Fruit fly (Drosophila melanogaster) whole organism, prepupa: Measurements from ENCODE around the gene Tdh.
A peak's percentile ranks its signal among the peaks of the same experiment; 100 is the strongest.

Source experiments
- CG10631 ChIP-seq: fragments of 200-800 bp; sonication (Bioruptor generic); optimal IDR thresholded peaks from 2 replicates; lab custom pipeline; 2016; ENCODE audit warnings: missing biosample characterization, missing genetic modification characterization
- CG10669 ChIP-seq: fragments of 200-800 bp; sonication (Bioruptor generic); optimal IDR thresholded peaks from 3 replicates; lab custom pipeline; 2018; ENCODE audit warnings: missing biosample characterization, mild to moderate bottlenecking, missing genetic modification characterization, moderate library complexity
- CG11902 ChIP-seq: fragments of 200-800 bp; sonication (Bioruptor generic); optimal IDR thresholded peaks from 3 replicates; lab custom pipeline; 2016; ENCODE audit warnings: missing biosample characterization, missing genetic modification characterization
- CG15336 ChIP-seq: fragments of 200-800 bp; sonication (Bioruptor generic); IDR thresholded peaks from 2 replicates; pipeline ENCODE4 v1.3.6; 2022; ENCODE audit warnings: missing biosample characterization, missing genetic modification characterization
- CG16779 ChIP-seq: fragments of 200-800 bp; sonication (Bioruptor generic); optimal IDR thresholded peaks from 3 replicates; lab custom pipeline; 2017; ENCODE audit warnings: missing biosample characterization, mild to moderate bottlenecking, missing genetic modification characterization
- CG3032 ChIP-seq: fragments of 200-800 bp; optimal IDR thresholded peaks from 2 replicates; lab custom pipeline; 2019; ENCODE audit warnings: missing biosample characterization, mild to moderate bottlenecking, missing genetic modification characterization, moderate library complexity
- CG31627 ChIP-seq: fragments of 200-800 bp; sonication (Bioruptor generic); optimal IDR thresholded peaks from 3 replicates; lab custom pipeline; 2016; ENCODE audit warnings: missing biosample characterization, missing genetic modification characterization
- CG32006 ChIP-seq: fragments of 200-800 bp; sonication (Bioruptor generic); optimal IDR thresholded peaks from 3 replicates; lab custom pipeline; 2017; ENCODE audit warnings: missing biosample characterization, mild to moderate bottlenecking, missing genetic modification characterization
- CG3919 ChIP-seq: fragments of 200-800 bp; sonication (Bioruptor generic); optimal IDR thresholded peaks from 3 replicates; lab custom pipeline; 2016; ENCODE audit warnings: missing biosample characterization, missing genetic modification characterization
- CG4318 ChIP-seq: fragments of 200-800 bp; sonication (Bioruptor generic); optimal IDR thresholded peaks from 3 replicates; lab custom pipeline; 2017; ENCODE audit warnings: missing biosample characterization, mild to moderate bottlenecking, missing genetic modification characterization
- CG6163 ChIP-seq: fragments of 200-800 bp; sonication (Bioruptor generic); IDR thresholded peaks from 3 replicates; pipeline ENCODE4 v1.3.6; 2022; ENCODE audit warnings: missing biosample characterization, missing genetic modification characterization
- CG6792 ChIP-seq: fragments of 200-800 bp; sonication (Bioruptor generic); optimal IDR thresholded peaks from 3 replicates; lab custom pipeline; 2016; ENCODE audit warnings: missing biosample characterization, missing genetic modification characterization
- CG8119 ChIP-seq: fragments of 200-800 bp; sonication (Bioruptor generic); IDR thresholded peaks from 3 replicates; pipeline ENCODE4 v1.3.6; 2022; ENCODE audit warnings: missing biosample characterization, missing genetic modification characterization
- CG8632 ChIP-seq: fragments of 200-800 bp; sonication (Bioruptor generic); optimal IDR thresholded peaks from 3 replicates; lab custom pipeline; 2016; ENCODE audit warnings: missing biosample characterization, missing genetic modification characterization
- CG9139 ChIP-seq: fragments of 200-800 bp; sonication (Bioruptor generic); optimal IDR thresholded peaks from 3 replicates; lab custom pipeline; 2017; ENCODE audit warnings: missing biosample characterization, mild to moderate bottlenecking, missing genetic modification characterization
- Eip75B ChIP-seq: fragments of 200-800 bp; sonication (Bioruptor generic); optimal IDR thresholded peaks from 3 replicates; lab custom pipeline; 2016; ENCODE audit warnings: missing biosample characterization, missing genetic modification characterization
- Eip78C ChIP-seq: fragments of 200-800 bp; sonication (Bioruptor generic); peaks from one replicate; lab custom pipeline; 2016; ENCODE audit warnings: missing biosample characterization, missing genetic modification characterization
- Ets21C ChIP-seq: fragments of 200-800 bp; sonication (Bioruptor generic); optimal IDR thresholded peaks from 3 replicates; lab custom pipeline; 2016; ENCODE audit warnings: missing biosample characterization, missing genetic modification characterization
- Ets96B ChIP-seq: fragments of 200-800 bp; optimal IDR thresholded peaks from 2 replicates; lab custom pipeline; 2019; ENCODE audit warnings: missing biosample characterization, mild to moderate bottlenecking, missing genetic modification characterization, moderate library complexity
- Hr39 ChIP-seq: fragments of 200-800 bp; sonication (Bioruptor generic); optimal IDR thresholded peaks from 2 replicates; lab custom pipeline; 2016; ENCODE audit warnings: missing biosample characterization, missing genetic modification characterization
- Hr4 ChIP-seq: fragments of 200-800 bp; sonication (Bioruptor generic); optimal IDR thresholded peaks from 3 replicates; lab custom pipeline; 2016; ENCODE audit warnings: missing biosample characterization, missing genetic modification characterization
- Met ChIP-seq: fragments of 200-800 bp; sonication (Bioruptor generic); optimal IDR thresholded peaks from 3 replicates; lab custom pipeline; 2016; ENCODE audit warnings: missing biosample characterization, missing genetic modification characterization
- OdsH ChIP-seq: fragments of 200-800 bp; sonication (Bioruptor generic); optimal IDR thresholded peaks from 3 replicates; lab custom pipeline; 2016; ENCODE audit warnings: missing biosample characterization, missing genetic modification characterization
- Smox ChIP-seq: fragments of 200-800 bp; sonication (Bioruptor generic); optimal IDR thresholded peaks from 3 replicates; lab custom pipeline; 2016; ENCODE audit warnings: missing biosample characterization, missing genetic modification characterization
- achi ChIP-seq: fragments of 200-800 bp; sonication (Bioruptor generic); optimal IDR thresholded peaks from 3 replicates; lab custom pipeline; 2016; ENCODE audit warnings: missing biosample characterization, missing genetic modification characterization
- acj6 ChIP-seq: fragments of 200-800 bp; sonication (Bioruptor generic); optimal IDR thresholded peaks from 3 replicates; lab custom pipeline; 2016; ENCODE audit warnings: missing biosample characterization, missing genetic modification characterization
- cyc ChIP-seq: fragments of 200-800 bp; sonication (Bioruptor generic); optimal IDR thresholded peaks from 3 replicates; lab custom pipeline; 2016; ENCODE audit warnings: missing biosample characterization, missing genetic modification characterization
- dac ChIP-seq: fragments of 200-800 bp; sonication (Bioruptor generic); optimal IDR thresholded peaks from 2 replicates; lab custom pipeline; 2017; ENCODE audit warnings: missing biosample characterization, mild to moderate bottlenecking, missing genetic modification characterization
- esn ChIP-seq: fragments of 200-800 bp; sonication (Bioruptor generic); optimal IDR thresholded peaks from 2 replicates; lab custom pipeline; 2016; ENCODE audit warnings: missing biosample characterization, mild to moderate bottlenecking, missing genetic modification characterization, moderate library complexity
- fkh ChIP-seq: fragments of 200-800 bp; sonication (Bioruptor generic); optimal IDR thresholded peaks from 3 replicates; lab custom pipeline; 2017; ENCODE audit warnings: missing biosample characterization, mild to moderate bottlenecking, missing genetic modification characterization, moderate library complexity
- lz ChIP-seq: fragments of 200-800 bp; sonication (Bioruptor generic); optimal IDR thresholded peaks from 3 replicates; lab custom pipeline; 2016; ENCODE audit warnings: missing biosample characterization, missing genetic modification characterization
- net ChIP-seq: fragments of 200-800 bp; sonication (Bioruptor generic); optimal IDR thresholded peaks from 3 replicates; lab custom pipeline; 2016; ENCODE audit warnings: missing biosample characterization, missing genetic modification characterization
- pdm3 ChIP-seq: fragments of 200-800 bp; sonication (Bioruptor generic); optimal IDR thresholded peaks from 3 replicates; lab custom pipeline; 2016; ENCODE audit warnings: missing biosample characterization, missing genetic modification characterization
- spab ChIP-seq: fragments of 200-800 bp; sonication (Bioruptor generic); optimal IDR thresholded peaks from 2 replicates; lab custom pipeline; 2017; ENCODE audit warnings: missing biosample characterization, mild to moderate bottlenecking, missing genetic modification characterization, missing genetic modification reagents
- ss ChIP-seq, 2 experiments: fragments of 200-800 bp; sonication (Bioruptor generic); optimal IDR thresholded peaks; 2 replicates in 1 of 2; 3 replicates in 1 of 2; lab custom pipeline; 2017 to 2018; ENCODE audit warnings: mild to moderate bottlenecking in 2 of 2, missing biosample characterization in 2 of 2, missing genetic modification characterization in 2 of 2, moderate library complexity in 1 of 2
- svp ChIP-seq: fragments of 200-800 bp; sonication (Bioruptor generic); peaks from one replicate; lab custom pipeline; 2016; ENCODE audit warnings: missing biosample characterization, missing genetic modification characterization
- topi ChIP-seq: fragments of 200-800 bp; sonication (Bioruptor generic); optimal IDR thresholded peaks from 3 replicates; lab custom pipeline; 2016; ENCODE audit warnings: missing biosample characterization, missing genetic modification characterization
- vri ChIP-seq: fragments of 200-800 bp; sonication (Bioruptor generic); optimal IDR thresholded peaks from 3 replicates; lab custom pipeline; 2016; ENCODE audit warnings: missing biosample characterization, mild to moderate bottlenecking, missing genetic modification characterization

Tdh gene

DNA sequence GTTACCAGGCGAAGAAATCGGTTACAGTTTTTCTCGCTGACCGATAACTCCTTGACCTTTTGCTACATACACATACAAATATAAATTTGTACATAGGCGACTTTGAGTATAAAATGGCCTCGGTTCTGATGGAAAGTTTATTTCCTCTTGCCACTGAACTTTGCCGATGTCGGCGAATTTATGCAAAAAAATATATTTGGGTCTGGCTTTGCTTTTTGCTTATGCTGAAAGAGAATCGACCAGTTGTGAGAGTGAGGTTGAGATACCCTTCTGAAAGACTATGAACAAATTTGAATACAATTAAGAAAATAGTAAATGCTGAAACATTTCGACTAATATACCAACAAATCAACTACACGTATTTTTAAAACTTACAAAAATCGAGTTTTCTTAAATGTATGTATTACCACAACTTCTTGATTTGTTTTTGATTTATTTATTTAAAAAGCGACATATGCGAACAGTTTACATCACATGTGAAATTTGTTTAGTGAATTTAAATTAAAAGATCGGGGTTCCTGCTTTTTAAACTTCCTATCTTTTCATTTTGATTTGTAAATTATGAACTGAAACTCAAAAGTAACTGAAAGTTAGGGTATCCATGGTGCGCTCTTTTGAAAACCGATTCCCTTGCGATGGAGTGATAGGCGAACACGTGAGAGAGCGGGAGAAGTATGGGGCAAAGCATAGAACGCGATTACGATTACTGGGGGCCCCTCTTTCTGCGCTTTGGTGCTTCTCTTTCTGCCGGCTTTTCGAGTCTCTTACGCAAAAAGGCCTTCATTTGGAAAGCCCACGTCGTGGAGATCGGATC lies 42.6 kb downstream of the Tdh start (continued):
- TF ChIP-seq lz (GFP tag; lab: Kevin White, UChicago): peak; percentile 82
- TF ChIP-seq dac (GFP tag; lab: Kevin White, UChicago): peak; percentile 50
- peak; percentile 81 for TF ChIP-seq pdm3
- 0 out of 3 replicates have a peak, but pooled peaks have one; percentile 26 for TF ChIP-seq CG6163 (GFP tag; lab: Robert Waterston, UW)
- TF ChIP-seq CG6792 (GFP tag; lab: Kevin White, UChicago): peak; percentile 75
- TF ChIP-seq acj6 (GFP tag; lab: Kevin White, UChicago): peak; percentile 75
- peak; percentile 72 for TF ChIP-seq Hr39 (GFP tag; lab: Kevin White, UChicago)
- peak; percentile 58 for TF ChIP-seq Ets21C (GFP tag; lab: Kevin White, UChicago)
- TF ChIP-seq CG3919: peak; percentile 75
- peak; percentile 74 for TF ChIP-seq OdsH (GFP tag; lab: Kevin White, UChicago)
- peak; percentile 63 for TF ChIP-seq CG10631 (GFP tag; lab: Kevin White, UChicago)
- peak; percentile 49 for TF ChIP-seq CG11902 (GFP tag; lab: Kevin White, UChicago)
- peak; percentile 89 for TF ChIP-seq topi
- TF ChIP-seq spab (GFP tag; lab: Kevin White, UChicago): peak; percentile 74
- TF ChIP-seq CG3032: peak; percentile 78
- peak; percentile 82 for TF ChIP-seq Met
- peak; percentile 96 for TF ChIP-seq Eip78C
- peak; percentile 72 for TF ChIP-seq CG10669 (GFP tag; lab: Kevin White, UChicago)
- peak; percentile 81 for TF ChIP-seq CG31627 (GFP tag; lab: Kevin White, UChicago)
- TF ChIP-seq CG32006 (GFP tag; lab: Kevin White, UChicago): peak; percentile 91
- TF ChIP-seq Eip75B (GFP tag; lab: Kevin White, UChicago): peak; percentile 85
- peak; percentile 74; the same call in 2 of the 3 replicates for TF ChIP-seq CG8119 (GFP tag; lab: Robert Waterston, UW)
- peak; percentile 90 for TF ChIP-seq esn (GFP tag; lab: Kevin White, UChicago)
- TF ChIP-seq CG15336: peak; percentile 70
- TF ChIP-seq Hr4 (GFP tag; lab: Kevin White, UChicago): peak; percentile 84
- TF ChIP-seq net: peak; percentile 84
- peak; percentile 69 for TF ChIP-seq Ets96B (tag; lab: Kevin White, UChicago)
- TF ChIP-seq Smox (GFP tag; lab: Kevin White, UChicago): peak; percentile 81
- TF ChIP-seq fkh (GFP tag; lab: Kevin White, UChicago): peak; percentile 71
- peak; percentile 67 for TF ChIP-seq CG4318
- peak; percentile 71 for TF ChIP-seq cyc (GFP tag; lab: Kevin White, UChicago)
- peak; percentile 59 for TF ChIP-seq CG9139 (GFP tag; lab: Kevin White, UChicago)
- peak; percentile 72 for TF ChIP-seq CG8632 (GFP tag; lab: Kevin White, UChicago)
- TF ChIP-seq, all 60 proteins: peak for 57

dm6 chr3L:20511499-20512108 lies 44.9 kb downstream of the Tdh start:
- TF ChIP-seq svp (peak; percentile 99), CG16779 (peak; percentile 10), CG8632 (GFP tag; lab: Kevin White, UChicago) (no peak), ss (GFP tag; optimal IDR thresholded peaks at IDR 0.05; lab: Kevin White, UChicago) (peak; percentile 10 to 39), achi (no peak), Met (no peak), vri (GFP tag; lab: Kevin White, UChicago) (no peak)
